Fruit fly (Drosophila melanogaster): ENCODE data around the gene ALiX.

DNA sequence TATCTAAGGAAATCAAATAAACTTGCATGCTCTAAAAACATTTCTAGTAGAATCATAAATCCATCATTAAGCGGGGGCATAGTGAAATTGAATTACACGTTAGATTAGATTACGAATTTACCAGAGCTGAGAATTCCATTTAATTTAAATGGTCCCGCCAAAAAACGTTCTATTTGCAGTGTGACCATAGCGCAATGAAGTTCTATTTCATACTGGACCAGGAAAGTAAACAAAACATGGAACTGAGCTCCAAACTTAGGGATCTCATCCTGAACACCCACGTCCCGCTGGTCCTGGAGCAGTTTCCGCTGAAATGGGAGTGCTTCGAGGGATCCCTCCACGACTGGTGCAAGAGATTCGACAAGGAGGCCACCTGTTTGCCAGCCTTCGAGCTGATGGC is 4.9 kb downstream of the ALiX start, which contains the start of gene HSPBAP1:
- TF ChIP-seq CG8478 (optimal IDR thresholded peaks at IDR 0.05) (no peak), usp (GFP tag; optimal IDR thresholded peaks at IDR 0.05) (no peak), pan (optimal IDR thresholded peaks at IDR 0.05) (no peak)

Data from whole organism.